Fruit fly (Drosophila melanogaster): Measurements from ENCODE around the gene bai.

Gene bai

dm6 chr3R:25046023-25046422 is 6.8 kb downstream of the bai start, which contains the start of gene CG11786:
Gene CG11786, plus strand, starts transcription at chr3R:25046323.
- TF ChIP-seq cic (GFP tag; optimal IDR thresholded peaks at IDR 0.05) (no peak), CG11617 (GFP tag; optimal IDR thresholded peaks at IDR 0.05) (no peak), CG7101 (tag; optimal IDR thresholded peaks at IDR 0.05) (no peak), ovo (GFP tag; optimal IDR thresholded peaks at IDR 0.05) (no peak), pad (GFP tag; optimal IDR thresholded peaks at IDR 0.05) (no peak), CG5204 (GFP tag; optimal IDR thresholded peaks at IDR 0.05) (no peak), CG12768 (GFP tag; optimal IDR thresholded peaks at IDR 0.05) (no peak)

- no peak for TF ChIP-seq kay (GFP tag; ENCODE audit: borderline replicate concordance)
- TF ChIP-seq bab1 (GFP tag; optimal IDR thresholded peaks at IDR 0.05), result peak; percentile 46
- no peak for TF ChIP-seq Mnt (GFP tag; optimal IDR thresholded peaks at IDR 0.05)
- TF ChIP-seq cic (GFP tag; optimal IDR thresholded peaks at IDR 0.05), result peak; percentile 38
- no peak for TF ChIP-seq Clk (GFP tag; optimal IDR thresholded peaks at IDR 0.05)
- no peak for TF ChIP-seq Hr96 (GFP tag; optimal IDR thresholded peaks at IDR 0.05)
- no peak for TF ChIP-seq CG7045 (GFP tag; optimal IDR thresholded peaks at IDR 0.05)
- TF ChIP-seq CG11617 (GFP tag; optimal IDR thresholded peaks at IDR 0.05), result no peak
- TF ChIP-seq CG33017 (tag; optimal IDR thresholded peaks at IDR 0.05), result no peak
- TF ChIP-seq CG12768 (GFP tag; optimal IDR thresholded peaks at IDR 0.05), result peak; percentile 5
- no peak for TF ChIP-seq Crg-1 (GFP tag; optimal IDR thresholded peaks at IDR 0.05)
- TF ChIP-seq CG5204 (GFP tag; optimal IDR thresholded peaks at IDR 0.05), result no peak
- no peak for TF ChIP-seq CG14711 (tag; optimal IDR thresholded peaks at IDR 0.05)
- no peak for TF ChIP-seq cnc (optimal IDR thresholded peaks at IDR 0.05)
- TF ChIP-seq ovo (GFP tag; optimal IDR thresholded peaks at IDR 0.05), result no peak
- no peak for TF ChIP-seq CG1620 (GFP tag; optimal IDR thresholded peaks at IDR 0.05)
- TF ChIP-seq toe (GFP tag; optimal IDR thresholded peaks at IDR 0.05), result no peak
- peak; percentile 16 for TF ChIP-seq CG7101 (tag; optimal IDR thresholded peaks at IDR 0.05)
- no peak for TF ChIP-seq pad (GFP tag; optimal IDR thresholded peaks at IDR 0.05)
Observed at dm6 chr3R:25047504-25047903, 8.3 kb downstream of the bai start, which contains the start of gene CG11790. Gene CG11790, plus strand, starts transcription at chr3R:25047706.

dm6 chr3R:25049383-25049741 is 10.2 kb downstream of the bai start, which contains the start of gene CG11791:
Gene CG11791, plus strand, starts transcription at chr3R:25049616.
- TF ChIP-seq CG7101 (tag; optimal IDR thresholded peaks at IDR 0.05) (no peak), CG12768 (GFP tag; optimal IDR thresholded peaks at IDR 0.05) (no peak), CG33017 (tag; optimal IDR thresholded peaks at IDR 0.05) (no peak), CG7045 (GFP tag; optimal IDR thresholded peaks at IDR 0.05) (no peak), CG11617 (GFP tag; optimal IDR thresholded peaks at IDR 0.05) (no peak), CG5204 (GFP tag; optimal IDR thresholded peaks at IDR 0.05) (no peak)

- peak; percentile 87 for TF ChIP-seq Mnt (GFP tag; optimal IDR thresholded peaks at IDR 0.05)
- peak; percentile 42 for TF ChIP-seq CG14711 (tag; optimal IDR thresholded peaks at IDR 0.05)
- TF ChIP-seq cic (GFP tag; optimal IDR thresholded peaks at IDR 0.05), result peak; percentile 95
- no peak for TF ChIP-seq toe (GFP tag; optimal IDR thresholded peaks at IDR 0.05)
- TF ChIP-seq pad (GFP tag; optimal IDR thresholded peaks at IDR 0.05), result peak; percentile 65
- TF ChIP-seq cnc (optimal IDR thresholded peaks at IDR 0.05), result no peak
- no peak for TF ChIP-seq Clk (GFP tag; optimal IDR thresholded peaks at IDR 0.05)
- peak; percentile 82 for TF ChIP-seq CG33017 (tag; optimal IDR thresholded peaks at IDR 0.05)
- peak; percentile 46 for TF ChIP-seq ovo (GFP tag; optimal IDR thresholded peaks at IDR 0.05)
- peak; percentile 30 for TF ChIP-seq CG11617 (GFP tag; optimal IDR thresholded peaks at IDR 0.05)
- TF ChIP-seq CG1620 (GFP tag; optimal IDR thresholded peaks at IDR 0.05), result peak; percentile 16
- TF ChIP-seq bab1 (GFP tag; optimal IDR thresholded peaks at IDR 0.05), result peak; percentile 88
- TF ChIP-seq CG5204 (GFP tag; optimal IDR thresholded peaks at IDR 0.05), result no peak
- TF ChIP-seq CG7045 (GFP tag; optimal IDR thresholded peaks at IDR 0.05), result peak; percentile 35
- TF ChIP-seq tj (GFP tag; optimal IDR thresholded peaks at IDR 0.05), result peak; percentile 68
- TF ChIP-seq Crg-1 (GFP tag; optimal IDR thresholded peaks at IDR 0.05), result no peak
- TF ChIP-seq CG12768 (GFP tag; optimal IDR thresholded peaks at IDR 0.05), result peak; percentile 92
- peak; percentile 67 for TF ChIP-seq CG7101 (tag; optimal IDR thresholded peaks at IDR 0.05)
- peak; percentile 100 for TF ChIP-seq kay (GFP tag; ENCODE audit: borderline replicate concordance)
Observed at dm6 chr3R:25049742-25050517, 10.8 kb downstream of the bai start.

dm6 chr3R:25050649-25051048 is 11.5 kb downstream of the bai start:
- no peak for TF ChIP-seq CG7101 (tag; optimal IDR thresholded peaks at IDR 0.05)
- TF ChIP-seq cic (GFP tag; optimal IDR thresholded peaks at IDR 0.05), result no peak
- TF ChIP-seq CG5204 (GFP tag; optimal IDR thresholded peaks at IDR 0.05), result no peak
- no peak for TF ChIP-seq CG33017 (tag; optimal IDR thresholded peaks at IDR 0.05)
- no peak for TF ChIP-seq kay (GFP tag; ENCODE audit: borderline replicate concordance)
- TF ChIP-seq Mnt (GFP tag; optimal IDR thresholded peaks at IDR 0.05), result no peak
- TF ChIP-seq Clk (GFP tag; optimal IDR thresholded peaks at IDR 0.05), result no peak
- no peak for TF ChIP-seq CG1620 (GFP tag; optimal IDR thresholded peaks at IDR 0.05)
- no peak for TF ChIP-seq pad (GFP tag; optimal IDR thresholded peaks at IDR 0.05)
- TF ChIP-seq bab1 (GFP tag; optimal IDR thresholded peaks at IDR 0.05), result no peak
- no peak for TF ChIP-seq tj (GFP tag; optimal IDR thresholded peaks at IDR 0.05)
- TF ChIP-seq toe (GFP tag; optimal IDR thresholded peaks at IDR 0.05), result no peak
- TF ChIP-seq CG7045 (GFP tag; optimal IDR thresholded peaks at IDR 0.05), result no peak
- TF ChIP-seq ovo (GFP tag; optimal IDR thresholded peaks at IDR 0.05), result no peak
- TF ChIP-seq Crg-1 (GFP tag; optimal IDR thresholded peaks at IDR 0.05), result no peak
- TF ChIP-seq Hr96 (GFP tag; optimal IDR thresholded peaks at IDR 0.05), result no peak
- TF ChIP-seq CG12768 (GFP tag; optimal IDR thresholded peaks at IDR 0.05), result no peak
- TF ChIP-seq CG14711 (tag; optimal IDR thresholded peaks at IDR 0.05), result no peak

Measured in whole organism, adult.